Worm (Caenorhabditis elegans): Measurements from ENCODE around the gene R105.1.

R105.1 gene

DNA sequence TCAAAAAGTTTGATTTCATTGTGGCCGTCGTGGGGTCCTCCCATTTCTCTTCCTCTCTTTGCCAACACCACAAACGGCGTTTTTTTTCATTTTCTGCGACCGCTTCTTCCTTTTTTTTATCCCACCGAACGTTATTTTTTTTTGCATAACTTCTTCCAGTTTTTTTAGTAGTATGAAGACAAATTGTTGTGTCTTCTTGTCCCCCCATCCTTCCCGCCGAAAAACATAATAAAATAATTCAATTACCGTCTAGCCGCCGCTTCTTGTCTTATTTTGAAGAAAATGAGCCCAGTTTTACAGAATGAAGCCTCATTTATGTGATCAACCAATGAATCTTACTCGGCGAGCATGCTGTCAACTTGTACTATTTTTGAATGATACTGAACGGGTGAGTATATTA is 35.7 kb downstream of the R105.1 start, which contains the start of gene F29B9.12:
Gene F29B9.12 (plus strand): TSS at position 301 of the 400 bp plus-strand sequence.
- peak; percentile 46 for TF ChIP-seq ces-1 (GFP tag; optimal IDR thresholded peaks at IDR 0.05)
- TF ChIP-seq nhr-28 (tag; optimal IDR thresholded peaks at IDR 0.05): no peak

DNA sequence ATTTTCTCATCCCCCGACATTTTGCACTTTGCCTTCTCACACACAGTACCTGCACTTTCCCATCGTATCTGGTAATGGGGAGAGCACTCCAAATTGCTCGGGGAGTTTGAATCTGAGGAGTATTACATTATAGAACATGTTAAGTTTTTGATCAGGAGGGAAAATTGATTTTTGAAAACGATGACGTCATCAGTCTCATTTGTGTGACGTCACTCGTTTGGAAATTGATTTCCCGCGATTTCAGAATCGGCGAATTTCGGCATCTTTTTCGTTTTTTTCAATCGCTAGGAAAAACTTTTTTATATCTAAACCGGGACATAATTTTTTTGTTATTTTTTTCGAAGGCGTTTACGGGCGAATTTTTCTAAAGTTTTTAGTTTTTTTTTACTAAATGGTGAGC is 39.8 kb downstream of the R105.1 start:
- TF ChIP-seq zip-8 (tag; optimal IDR thresholded peaks at IDR 0.05) (peak; percentile 100), mep-1 (tag; optimal IDR thresholded peaks at IDR 0.05) (no peak)

DNA sequence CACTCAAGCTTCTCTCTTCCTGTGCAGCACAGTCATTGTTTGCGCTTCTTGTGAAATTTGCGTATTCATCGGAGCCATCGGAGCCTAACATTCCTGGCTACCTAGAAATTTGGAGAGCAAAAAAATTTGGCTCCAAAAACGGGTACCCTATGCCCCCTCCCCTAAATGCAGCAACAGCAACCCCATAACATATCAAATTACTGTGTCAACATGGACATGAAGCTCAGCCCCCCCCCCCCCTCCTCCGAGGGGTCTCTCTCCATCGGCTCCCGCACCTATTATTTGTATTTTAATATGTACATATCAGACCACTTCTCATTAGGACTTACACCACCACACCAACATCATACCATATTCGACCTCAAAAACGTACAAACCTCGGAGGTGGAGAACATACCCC is 40.8 kb downstream of the R105.1 start:
- TF ChIP-seq flh-1 (GFP tag; optimal IDR thresholded peaks at IDR 0.05): no peak
- peak; percentile 83 for TF ChIP-seq pha-4 (tag; optimal IDR thresholded peaks at IDR 0.05)

DNA sequence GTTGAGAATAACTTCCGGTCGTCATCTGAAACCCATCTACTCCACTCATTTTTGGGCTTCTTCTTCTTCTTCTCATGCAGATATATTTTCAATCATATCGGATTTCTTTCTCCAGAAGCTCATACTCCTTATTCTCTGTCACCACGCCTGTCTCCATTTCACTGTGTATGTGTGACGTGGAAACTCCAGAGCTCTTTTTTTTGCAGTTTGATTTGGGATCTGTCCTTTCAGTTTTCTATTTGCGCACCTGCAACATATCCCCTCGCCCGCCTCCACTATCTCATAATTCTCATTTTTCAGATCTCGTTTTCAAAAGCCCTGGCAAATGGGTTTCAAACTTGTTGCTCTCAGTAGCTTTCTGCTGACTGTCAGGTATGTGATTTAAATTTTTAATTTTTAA is 45.2 kb downstream of the R105.1 start, which contains the start of gene kin-36:
Gene kin-36 (plus strand): TSS at position 301 of the 400 bp plus-strand sequence.
- TF ChIP-seq snpc-4 (tag; optimal IDR thresholded peaks at IDR 0.05) (no peak), nhr-76 (tag; optimal IDR thresholded peaks at IDR 0.05) (no peak), ham-2 (GFP tag; optimal IDR thresholded peaks at IDR 0.05) (no peak), cnd-1 (tag; optimal IDR thresholded peaks at IDR 0.05) (no peak), sptf-1 (tag; optimal IDR thresholded peaks at IDR 0.05) (no peak), nhr-12 (tag; optimal IDR thresholded peaks at IDR 0.05) (no peak), lin-32 (GFP tag; optimal IDR thresholded peaks at IDR 0.05) (no peak), ztf-11 (tag; optimal IDR thresholded peaks at IDR 0.05) (no peak), mep-1 (tag; optimal IDR thresholded peaks at IDR 0.05) (no peak), ceh-83 (GFP tag; optimal IDR thresholded peaks at IDR 0.05) (no peak), unc-120 (tag; optimal IDR thresholded peaks at IDR 0.05; ENCODE audit: poor library complexity, severe bottlenecking) (no peak), unc-39 (tag; optimal IDR thresholded peaks at IDR 0.05) (no peak), nhr-28 (tag; optimal IDR thresholded peaks at IDR 0.05) (no peak), bed-3 (GFP tag; optimal IDR thresholded peaks at IDR 0.05) (no peak), mab-5 (tag; optimal IDR thresholded peaks at IDR 0.05) (no peak), hlh-1 (tag; optimal IDR thresholded peaks at IDR 0.05) (no peak), zip-8 (tag; optimal IDR thresholded peaks at IDR 0.05) (no peak), lsy-2 (tag; optimal IDR thresholded peaks at IDR 0.05) (no peak), ceh-39 (tag; optimal IDR thresholded peaks at IDR 0.05) (no peak), elt-1 (tag; optimal IDR thresholded peaks at IDR 0.05; ENCODE audit: borderline replicate concordance, insufficient read depth) (no peak)

DNA sequence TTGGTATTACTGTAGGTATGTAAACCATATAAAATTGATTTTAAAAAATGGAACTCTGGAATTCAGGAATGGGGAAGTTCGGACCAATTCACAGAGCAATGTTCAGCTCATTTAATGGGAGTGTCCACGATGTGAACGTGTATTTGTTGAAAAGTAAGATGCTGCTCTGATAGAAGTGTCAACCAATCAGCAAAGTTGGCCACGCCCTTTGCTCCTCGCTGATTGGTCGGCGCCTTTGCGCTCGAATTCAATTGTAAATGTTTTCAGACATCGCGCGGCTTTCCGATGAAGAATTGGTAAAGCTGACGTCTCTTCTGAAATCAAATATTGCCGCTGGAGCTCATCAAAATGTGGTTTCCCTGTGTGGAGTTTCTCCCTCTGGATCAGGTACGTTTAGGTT is 49.7 kb downstream of the R105.1 start:
- TF ChIP-seq hlh-1 (tag; optimal IDR thresholded peaks at IDR 0.05): no peak
- no peak for TF ChIP-seq ham-2 (GFP tag; optimal IDR thresholded peaks at IDR 0.05)
- no peak for TF ChIP-seq nhr-237 (tag; optimal IDR thresholded peaks at IDR 0.05)
- no peak for TF ChIP-seq lsy-2 (tag; optimal IDR thresholded peaks at IDR 0.05)
- no peak for TF ChIP-seq ces-1 (GFP tag; optimal IDR thresholded peaks at IDR 0.05)
- no peak for TF ChIP-seq snpc-4 (tag; optimal IDR thresholded peaks at IDR 0.05)
- no peak for TF ChIP-seq lin-32 (GFP tag; optimal IDR thresholded peaks at IDR 0.05)
- TF ChIP-seq elt-3 (tag; optimal IDR thresholded peaks at IDR 0.05): no peak
- TF ChIP-seq drap-1 (GFP tag; optimal IDR thresholded peaks at IDR 0.05): no peak
- TF ChIP-seq M03D4.4 (tag; optimal IDR thresholded peaks at IDR 0.05): no peak
- no peak for TF ChIP-seq flh-1 (GFP tag; optimal IDR thresholded peaks at IDR 0.05)
- TF ChIP-seq lin-13 (tag; optimal IDR thresholded peaks at IDR 0.05): no peak
- no peak for TF ChIP-seq unc-39 (tag; optimal IDR thresholded peaks at IDR 0.05)
- no peak for TF ChIP-seq sptf-1 (tag; optimal IDR thresholded peaks at IDR 0.05)
- TF ChIP-seq mep-1 (tag; optimal IDR thresholded peaks at IDR 0.05): no peak
- TF ChIP-seq nhr-2 (tag; optimal IDR thresholded peaks at IDR 0.05): no peak
- no peak for TF ChIP-seq elt-1 (tag; optimal IDR thresholded peaks at IDR 0.05; ENCODE audit: borderline replicate concordance, insufficient read depth)
- no peak for TF ChIP-seq nhr-76 (tag; optimal IDR thresholded peaks at IDR 0.05)
- TF ChIP-seq blmp-1 (tag; optimal IDR thresholded peaks at IDR 0.05): no peak
- TF ChIP-seq unc-62 (GFP tag; optimal IDR thresholded peaks at IDR 0.05): no peak

All from whole organism, mixed stage, embryonic.